Worm (Caenorhabditis elegans): ENCODE measurements around the gene ZK1290.14.

- TF ChIP-seq med-1 (GFP tag; optimal IDR thresholded peaks at IDR 0.05; ENCODE audit: insufficient read depth) (no peak), cog-1 (tag; optimal IDR thresholded peaks at IDR 0.05) (no peak), tab-1 (GFP tag; IDR thresholded peaks at IDR 0.05) (no peak), flt-1 (GFP tag; IDR thresholded peaks at IDR 0.05) (no peak), ztf-23 (GFP tag; IDR thresholded peaks at IDR 0.05) (no peak), T22C8.4 (GFP tag; IDR thresholded peaks at IDR 0.05) (no peak), ref-1 (GFP tag; conservative IDR thresholded peaks at IDR 0.05) (no peak), ztf-29 (GFP tag; IDR thresholded peaks at IDR 0.05) (no peak), klf-2 (GFP tag; conservative IDR thresholded peaks at IDR 0.05) (no peak)
These were observed 23.9 kb downstream of the ZK1290.14 start for ce11 chrII:7531478-7531877.

Data from whole organism, midembryonic.